Fruit fly (Drosophila melanogaster): ENCODE measurements around the gene CG15764.

DNA sequence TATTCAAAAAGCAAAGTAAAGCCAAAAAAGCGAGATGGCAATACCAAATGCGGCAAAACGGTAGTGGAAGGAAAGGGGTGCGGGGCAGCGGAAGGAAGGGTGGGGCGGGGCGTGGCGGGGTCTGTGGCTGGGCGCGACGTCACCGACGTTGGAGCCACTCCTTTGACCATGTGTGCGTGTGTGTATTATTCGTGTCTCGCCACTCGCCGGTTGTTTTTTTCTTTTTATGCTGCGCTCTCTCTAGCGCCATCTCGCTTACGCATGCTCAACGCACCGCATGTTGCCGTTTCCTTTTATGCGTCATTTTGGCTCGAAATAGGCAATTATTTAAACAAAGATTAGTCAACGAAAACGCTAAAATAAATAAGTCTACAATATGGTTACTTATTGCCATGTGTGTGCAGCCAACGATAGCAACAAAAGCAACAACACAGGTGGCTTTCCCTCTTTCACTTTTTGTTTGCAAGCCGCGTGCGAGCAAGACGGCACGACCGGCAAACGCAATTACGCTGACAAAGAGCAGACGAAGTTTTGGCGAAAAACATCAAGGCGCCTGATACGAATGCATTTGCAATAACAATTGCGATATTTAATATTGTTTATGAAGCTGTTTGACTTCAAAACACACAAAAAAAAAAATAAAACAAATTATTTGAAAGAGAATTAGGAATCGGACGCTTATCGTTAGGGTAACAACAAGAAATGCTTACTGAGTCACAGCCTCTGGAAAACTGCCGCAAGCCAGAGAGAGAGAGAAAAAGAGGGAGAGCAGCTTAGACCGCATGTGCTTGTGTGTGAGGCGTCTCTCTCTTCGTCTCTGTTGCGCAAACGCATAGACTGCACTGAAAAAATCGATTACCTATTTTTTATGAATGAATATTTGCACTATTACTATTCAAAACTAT lies 30.6 kb downstream of the CG15764 start:
- TF ChIP-seq CG8478 (optimal IDR thresholded peaks at IDR 0.05) (no peak), CTCF (optimal IDR thresholded peaks at IDR 0.05) (no peak)
